Worm (Caenorhabditis elegans): ENCODE data around the gene str-13.

DNA sequence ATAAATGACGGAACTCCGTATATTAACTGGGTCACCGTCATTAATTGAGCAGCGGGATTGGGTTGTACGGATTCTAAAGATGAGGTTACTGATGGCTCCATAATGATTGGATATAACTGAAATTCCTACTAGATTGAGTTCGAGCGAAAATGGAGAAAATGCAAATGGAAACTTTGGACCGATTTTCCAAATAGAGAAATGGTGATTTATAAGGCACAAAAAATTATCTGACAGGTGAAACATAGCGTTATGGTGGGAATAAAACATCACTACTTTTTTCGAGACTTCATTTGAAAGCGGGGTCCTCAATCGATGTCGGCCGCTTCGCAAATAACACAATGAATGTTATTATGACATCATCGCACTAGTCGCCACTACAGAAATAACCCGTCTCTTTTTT lies 4.4 kb downstream of the str-13 start, which contains the start of gene srg-60:
- TF ChIP-seq sea-2 (GFP tag; optimal IDR thresholded peaks at IDR 0.05) (no peak), snpc-4 (tag; optimal IDR thresholded peaks at IDR 0.05) (no peak), unc-62 (GFP tag; optimal IDR thresholded peaks at IDR 0.05) (no peak), pha-4 (tag; optimal IDR thresholded peaks at IDR 0.05) (no peak), ceh-9 (tag; optimal IDR thresholded peaks at IDR 0.05) (no peak), ama-1 (optimal IDR thresholded peaks at IDR 0.05) (no peak), lin-39 (tag; optimal IDR thresholded peaks at IDR 0.05) (no peak), zag-1 (tag; optimal IDR thresholded peaks at IDR 0.05) (no peak), elt-3 (tag; optimal IDR thresholded peaks at IDR 0.05) (no peak), R02D3.7 (tag; optimal IDR thresholded peaks at IDR 0.05) (no peak), skn-1 (tag; optimal IDR thresholded peaks at IDR 0.05) (no peak)
